Worm (Caenorhabditis elegans) whole organism, L4 larva: ENCODE results near the gene Y39B6A.7.
A peak's percentile ranks its signal among the peaks of the same experiment; 100 is the strongest.

Source experiments
- F37D6.2 ChIP-seq: sonication (generic microtip); optimal IDR thresholded peaks from 2 replicates; lab custom pipeline; 2016; ENCODE audit warnings: mild to moderate bottlenecking, missing genetic modification characterization, missing compliant biosample characterization
- F44E2.7 ChIP-seq: fragments of 200-800 bp; sonication (Bioruptor generic); IDR thresholded peaks from 2 replicates; pipeline ENCODE4 v2.1.2; 2022; ENCODE audit warnings: missing genetic modification characterization, missing compliant biosample characterization
- R02D3.7 ChIP-seq: fragments of 150-350 bp; sonication (generic microtip); optimal IDR thresholded peaks from 3 replicates; lab custom pipeline; 2014; ENCODE audit warnings: missing biosample characterization, missing genetic modification characterization
- T20F7.1 ChIP-seq: fragments of 200-800 bp; sonication (Bioruptor generic); optimal IDR thresholded peaks from 2 replicates; lab custom pipeline; 2018; ENCODE audit warnings: mild to moderate bottlenecking, missing genetic modification characterization, missing compliant biosample characterization
- Y48G9A.11 ChIP-seq: fragments of 200-800 bp; sonication (Bioruptor generic); IDR thresholded peaks from 2 replicates; pipeline ENCODE4 v1.3.6; 2022; ENCODE audit warnings: missing genetic modification reagents, missing genetic modification characterization, missing compliant biosample characterization
- Y75B8A.6 ChIP-seq: fragments of 200-800 bp; sonication (Bioruptor generic); IDR thresholded peaks from 2 replicates; pipeline ENCODE4 v1.3.6; 2022; ENCODE audit warnings: missing genetic modification reagents, missing genetic modification characterization, missing compliant biosample characterization
- aha-1 ChIP-seq: fragments of 150-350 bp; peaks from one replicate; lab custom pipeline; 2014; ENCODE audit warnings: missing biosample characterization, missing genetic modification characterization
- aly-2 ChIP-seq: sonication (generic microtip); optimal IDR thresholded peaks from 2 replicates; lab custom pipeline; 2018; ENCODE audit warnings: missing biosample characterization, missing genetic modification characterization
- arid-1 ChIP-seq: fragments of 200-800 bp; sonication (Bioruptor generic); conservative IDR thresholded peaks from 2 replicates; pipeline ENCODE4 v1.3.6; 2022; ENCODE audit warnings: missing genetic modification reagents, missing genetic modification characterization, missing compliant biosample characterization
- ceh-28 ChIP-seq: fragments of 150-350 bp; optimal IDR thresholded peaks from 2 replicates; lab custom pipeline; 2014; ENCODE audit warnings: missing biosample characterization, missing genetic modification reagents, missing genetic modification characterization
- ces-1 ChIP-seq: fragments of 150-350 bp; sonication (generic microtip); optimal IDR thresholded peaks from 4 replicates; lab custom pipeline; 2014; ENCODE audit warnings: missing biosample characterization, missing genetic modification reagents, missing genetic modification characterization
- dmd-8 ChIP-seq: fragments of 200-800 bp; sonication (Bioruptor generic); IDR thresholded peaks from 2 replicates; pipeline ENCODE4 v1.3.6; 2022; ENCODE audit warnings: missing genetic modification characterization, missing compliant biosample characterization
- dmd-9 ChIP-seq: fragments of 200-800 bp; sonication (Bioruptor generic); IDR thresholded peaks from 2 replicates; pipeline ENCODE4 v1.3.6; 2022; ENCODE audit warnings: missing genetic modification reagents, missing genetic modification characterization, missing compliant biosample characterization
- dpl-1 ChIP-seq: fragments of 150-350 bp; optimal IDR thresholded peaks from 2 replicates; lab custom pipeline; 2014; ENCODE audit warnings: missing biosample characterization, missing genetic modification reagents, missing genetic modification characterization
- egl-27 ChIP-seq: sonication (generic microtip); optimal IDR thresholded peaks from 3 replicates; lab custom pipeline; 2017; ENCODE audit warnings: missing biosample characterization, missing genetic modification reagents, missing genetic modification characterization
- gei-8 ChIP-seq: fragments of 200-800 bp; sonication (Bioruptor generic); optimal IDR thresholded peaks from 2 replicates; lab custom pipeline; 2018; ENCODE audit warnings: mild to moderate bottlenecking, missing genetic modification characterization, missing compliant biosample characterization
- jun-1 ChIP-seq: fragments of 150-350 bp; optimal IDR thresholded peaks from 2 replicates; lab custom pipeline; 2014; ENCODE audit warnings: missing biosample characterization, missing genetic modification reagents, missing genetic modification characterization
- lin-1 ChIP-seq: fragments of 200-800 bp; sonication (Bioruptor generic); IDR thresholded peaks from 2 replicates; pipeline ENCODE4 v1.3.6; 2022; ENCODE audit warnings: missing genetic modification reagents, missing genetic modification characterization, missing compliant biosample characterization
- lin-13 ChIP-seq: fragments of 150-350 bp; optimal IDR thresholded peaks from 2 replicates; lab custom pipeline; 2014; ENCODE audit warnings: missing biosample characterization, missing genetic modification reagents, missing genetic modification characterization
- lin-38 ChIP-seq: fragments of 200-800 bp; sonication (Bioruptor generic); IDR thresholded peaks from 2 replicates; pipeline ENCODE4 v1.3.6; 2022; ENCODE audit warnings: missing genetic modification reagents, missing genetic modification characterization, missing compliant biosample characterization
- lsy-2 ChIP-seq, 2 experiments: fragments of 150-350 bp in 1 of 2; sonication (generic microtip) in 1 of 2; optimal IDR thresholded peaks; 2 replicates each; lab custom pipeline; 2014 to 2017; ENCODE audit warnings: missing biosample characterization in 2 of 2, missing genetic modification characterization in 2 of 2
- mdl-1 ChIP-seq, 2 experiments: fragments of 150-350 bp in 1 of 2; sonication (generic microtip) in 1 of 2; optimal IDR thresholded peaks; 2 replicates each; lab custom pipeline; 2014 to 2017; ENCODE audit warnings: missing biosample characterization in 2 of 2, missing genetic modification characterization in 2 of 2
- mep-1 ChIP-seq: fragments of 150-350 bp; sonication (generic microtip); optimal IDR thresholded peaks from 3 replicates; lab custom pipeline; 2014; ENCODE audit warnings: missing biosample characterization, missing genetic modification characterization
- mes-2 ChIP-seq: sonication (generic microtip); optimal IDR thresholded peaks from 2 replicates; lab custom pipeline; 2016; ENCODE audit warnings: missing genotype, mild to moderate bottlenecking, missing genetic modification characterization, missing compliant biosample characterization; ENCODE audit not compliant: poor library complexity, severe bottlenecking
- mxl-2 ChIP-seq: fragments of 200-800 bp; sonication (Bioruptor generic); conservative IDR thresholded peaks from 2 replicates; pipeline ENCODE4 v1.3.6; 2022; ENCODE audit warnings: missing genetic modification reagents, missing genetic modification characterization, missing compliant biosample characterization
- nhr-28 ChIP-seq: fragments of 150-350 bp; optimal IDR thresholded peaks from 2 replicates; lab custom pipeline; 2014; ENCODE audit warnings: missing biosample characterization, missing genetic modification characterization
- nhr-42 ChIP-seq: fragments of 200-800 bp; sonication (Bioruptor generic); IDR thresholded peaks from 2 replicates; pipeline ENCODE4 v1.3.6; 2022; ENCODE audit warnings: missing genetic modification characterization, missing compliant biosample characterization
- php-3 ChIP-seq: fragments of 200-800 bp; sonication (Bioruptor generic); IDR thresholded peaks from 2 replicates; pipeline ENCODE4 v1.3.6; 2022; ENCODE audit warnings: missing genetic modification reagents, missing genetic modification characterization, missing compliant biosample characterization
- saeg-2 ChIP-seq: fragments of 200-800 bp; sonication (Bioruptor generic); IDR thresholded peaks from 2 replicates; pipeline ENCODE4 v1.3.6; 2022; ENCODE audit warnings: missing genetic modification reagents, missing genetic modification characterization, missing compliant biosample characterization
- set-16 ChIP-seq: fragments of 200-800 bp; sonication (Bioruptor generic); IDR thresholded peaks from 2 replicates; pipeline ENCODE4 v1.3.6; 2022; ENCODE audit warnings: missing genetic modification reagents, missing genetic modification characterization, missing compliant biosample characterization
- snpc-4 ChIP-seq: fragments of 150-350 bp; optimal IDR thresholded peaks from 2 replicates; lab custom pipeline; 2014; ENCODE audit warnings: missing biosample characterization, missing genetic modification characterization
- spr-3 ChIP-seq: fragments of 200-800 bp; sonication (Bioruptor generic); optimal IDR thresholded peaks from 2 replicates; lab custom pipeline; 2018; ENCODE audit warnings: mild to moderate bottlenecking, missing genetic modification characterization, missing compliant biosample characterization
- tag-97 ChIP-seq: fragments of 200-800 bp; sonication (Bioruptor generic); IDR thresholded peaks from 2 replicates; pipeline ENCODE4 v1.3.6; 2022; ENCODE audit warnings: missing genetic modification characterization, missing compliant biosample characterization
- unc-130 ChIP-seq: sonication (generic microtip); optimal IDR thresholded peaks from 2 replicates; lab custom pipeline; 2016; ENCODE audit warnings: missing genetic modification reagents, missing genetic modification characterization, missing compliant biosample characterization
- ztf-11 ChIP-seq: fragments of 150-350 bp; optimal IDR thresholded peaks from 2 replicates; lab custom pipeline; 2014; ENCODE audit warnings: missing biosample characterization, missing genetic modification characterization

Gene Y39B6A.7

DNA sequence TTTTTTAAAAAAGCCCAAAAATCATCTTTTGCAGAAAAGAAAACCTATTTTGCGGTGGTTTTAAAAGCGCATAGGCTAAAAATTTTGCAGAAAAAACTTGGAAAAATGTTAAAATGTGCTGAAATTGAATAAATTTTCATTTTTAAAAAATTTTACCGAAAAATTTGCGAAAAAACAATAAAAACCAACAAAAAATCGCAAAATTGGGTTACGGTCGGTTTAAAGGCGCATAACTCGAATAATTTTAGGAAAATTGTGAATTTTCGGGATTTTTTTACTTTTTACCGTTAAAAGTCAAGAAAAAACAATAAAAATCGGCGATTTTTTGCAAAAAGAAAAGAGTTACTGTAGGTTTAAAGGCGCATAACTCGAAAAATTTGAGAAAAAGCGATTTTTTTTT is 23.7 kb downstream of the Y39B6A.7 start:
- no peak for TF ChIP-seq Y75B8A.6 (GFP tag; lab: Robert Waterston, UW)

- TF ChIP-seq aha-1 (tag; lab: Kevin White, UChicago) = peak; percentile 68
- TF ChIP-seq F44E2.7 (GFP tag; lab: Robert Waterston, UW) = no peak
Observed at ce11 chrV:19124586-19124985, 24.4 kb downstream of the Y39B6A.7 start, which contains the start of gene bed-1. Gene bed-1 (minus strand): TSS chrV:19124922.

DNA sequence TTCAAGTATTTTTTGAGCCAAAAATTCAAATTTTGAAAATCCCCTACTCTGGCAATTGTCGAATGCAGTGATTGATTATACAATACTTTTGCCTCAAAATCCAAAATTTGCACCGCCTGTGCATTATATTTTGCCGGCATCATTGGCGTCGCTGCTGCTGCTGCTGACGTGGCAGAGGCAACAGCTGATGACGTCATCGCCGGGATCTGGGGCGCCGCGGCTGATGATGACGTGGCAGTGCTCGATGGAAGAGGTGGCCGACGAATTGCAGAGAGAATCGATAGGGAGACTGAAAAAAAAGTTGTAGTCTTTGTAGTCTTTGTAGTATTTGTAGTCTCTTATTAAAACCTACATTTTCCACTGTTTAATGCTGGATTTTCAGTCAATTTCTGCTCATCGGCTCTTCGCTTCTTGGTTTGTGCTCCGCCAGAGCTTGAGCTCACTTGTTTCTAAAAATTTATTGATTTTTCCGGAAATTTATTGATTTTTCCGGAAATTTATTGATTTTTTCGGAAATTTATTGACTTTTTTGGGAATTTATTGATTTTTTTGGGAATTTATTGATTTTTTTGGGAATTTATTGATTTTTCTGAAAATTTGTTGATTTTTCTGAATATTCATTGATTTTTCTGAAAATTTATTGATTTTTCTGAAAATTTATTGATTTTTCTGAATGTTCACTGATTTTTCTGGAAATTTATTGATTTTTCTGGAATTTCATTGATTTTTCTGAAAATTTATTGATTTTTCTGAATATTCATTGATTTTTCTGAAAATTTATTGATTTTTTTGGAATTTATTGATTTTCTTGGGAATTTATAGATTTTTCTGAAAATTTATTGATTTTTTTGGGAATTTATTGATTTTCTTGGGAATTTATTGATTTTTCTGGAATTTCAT is 28.0 kb downstream of the Y39B6A.7 start:
- no peak for TF ChIP-seq egl-27
- no peak for TF ChIP-seq saeg-2 (GFP tag; lab: Robert Waterston, UW)
- TF ChIP-seq spr-3 (GFP tag; lab: Kevin White, UChicago) = no peak
- TF ChIP-seq ceh-28 = peak; percentile 56
- no peak for TF ChIP-seq F37D6.2 (tag; lab: Kevin White, UChicago)
- no peak for TF ChIP-seq mxl-2 (GFP tag; lab: Robert Waterston, UW)
- no peak for TF ChIP-seq dmd-9 (GFP tag; lab: Robert Waterston, UW)
- no peak for TF ChIP-seq nhr-42 (GFP tag; lab: Robert Waterston, UW)
- peak; percentile 66 for TF ChIP-seq set-16 (GFP tag; lab: Robert Waterston, UW)
- TF ChIP-seq jun-1 (tag; lab: Kevin White, UChicago) = no peak
- no peak for TF ChIP-seq snpc-4 (tag; lab: Kevin White, UChicago)

DNA sequence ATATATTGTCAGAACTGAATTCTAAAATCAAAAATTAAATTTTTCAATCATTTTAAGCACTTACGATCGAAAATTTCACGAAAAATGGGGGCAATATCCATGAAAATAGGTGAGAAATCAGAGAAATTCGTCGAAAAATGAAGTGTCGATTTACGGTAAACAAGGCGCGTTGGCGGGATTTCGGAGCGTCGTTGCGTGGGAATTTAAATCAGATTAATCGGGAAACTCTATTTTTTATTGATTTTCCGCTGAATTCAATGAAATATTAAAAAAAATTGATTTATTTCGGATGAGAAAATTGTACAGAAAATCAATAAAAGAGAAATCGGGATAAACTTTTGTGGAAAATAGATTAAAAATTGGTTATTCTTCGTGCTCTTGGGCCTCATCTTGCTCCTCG is 29.7 kb downstream of the Y39B6A.7 start, which contains the start of gene Y39B6A.13:
Y39B6A.13 (minus strand) TSS at position 166 of the 400 bp plus-strand sequence.
- peak; percentile 43 for TF ChIP-seq mep-1 (tag; lab: Kevin White, UChicago)
- TF ChIP-seq lin-13 (GFP tag; lab: Kevin White, UChicago) = no peak
- no peak for TF ChIP-seq gei-8 (GFP tag; lab: Kevin White, UChicago)
- TF ChIP-seq mxl-2 (GFP tag; lab: Robert Waterston, UW) = no peak
- peak; percentile 62 for TF ChIP-seq mes-2 (tag; lab: Kevin White, UChicago)
- no peak for TF ChIP-seq dmd-8 (GFP tag; lab: Robert Waterston, UW)
- no peak for TF ChIP-seq egl-27
- no peak for TF ChIP-seq mdl-1 (tag; optimal IDR thresholded peaks at IDR 0.05; lab: Kevin White, UChicago)
- TF ChIP-seq lin-38 = peak; percentile 23; the same call in 1 of the 2 replicates
- TF ChIP-seq ztf-11 (tag; lab: Kevin White, UChicago) = no peak
- TF ChIP-seq T20F7.1 (GFP tag; lab: Kevin White, UChicago) = peak; percentile 97
- peak; percentile 30 for TF ChIP-seq nhr-28 (tag; lab: Kevin White, UChicago)
- no peak for TF ChIP-seq unc-130 (GFP tag; lab: Kevin White, UChicago)
- TF ChIP-seq arid-1 (GFP tag; lab: Robert Waterston, UW) = no peak
- no peak for TF ChIP-seq tag-97 (GFP tag; lab: Robert Waterston, UW)
- TF ChIP-seq lsy-2 (tag; optimal IDR thresholded peaks at IDR 0.05; lab: Kevin White, UChicago) = peak in 1 of 2 experiments; percentile 52
- TF ChIP-seq R02D3.7 (tag; lab: Kevin White, UChicago) = peak; percentile 78
- TF ChIP-seq Y48G9A.11 (GFP tag; lab: Robert Waterston, UW) = peak; percentile 99
- TF ChIP-seq php-3 (GFP tag; lab: Robert Waterston, UW) = no peak
- TF ChIP-seq lin-1 (GFP tag; lab: Robert Waterston, UW) = no peak
- TF ChIP-seq aly-2 (tag; lab: Kevin White, UChicago) = no peak
- TF ChIP-seq ces-1 (GFP tag; lab: Kevin White, UChicago) = no peak
- peak; percentile 82 for TF ChIP-seq dpl-1 (GFP tag; lab: Kevin White, UChicago)
- peak; percentile 12 for TF ChIP-seq aha-1 (tag; lab: Kevin White, UChicago)
